Fruit fly (Drosophila melanogaster) whole organism, embryonic: ENCODE measurements around the gene Tssk.

Experiments
- Dad ChIP-seq: fragments of 200-800 bp; sonication (Bioruptor generic); optimal IDR thresholded peaks from 3 replicates; lab custom pipeline; 2016; ENCODE audit warnings: missing biosample characterization, missing genetic modification characterization
- chinmo ChIP-seq: fragments of 200-800 bp; sonication (Bioruptor generic); IDR thresholded peaks from 4 replicates; pipeline ENCODE4 v1.3.6; 2022; ENCODE audit warnings: missing biosample characterization, missing genetic modification characterization; ENCODE audit not compliant: partially characterized antibody

DNA sequence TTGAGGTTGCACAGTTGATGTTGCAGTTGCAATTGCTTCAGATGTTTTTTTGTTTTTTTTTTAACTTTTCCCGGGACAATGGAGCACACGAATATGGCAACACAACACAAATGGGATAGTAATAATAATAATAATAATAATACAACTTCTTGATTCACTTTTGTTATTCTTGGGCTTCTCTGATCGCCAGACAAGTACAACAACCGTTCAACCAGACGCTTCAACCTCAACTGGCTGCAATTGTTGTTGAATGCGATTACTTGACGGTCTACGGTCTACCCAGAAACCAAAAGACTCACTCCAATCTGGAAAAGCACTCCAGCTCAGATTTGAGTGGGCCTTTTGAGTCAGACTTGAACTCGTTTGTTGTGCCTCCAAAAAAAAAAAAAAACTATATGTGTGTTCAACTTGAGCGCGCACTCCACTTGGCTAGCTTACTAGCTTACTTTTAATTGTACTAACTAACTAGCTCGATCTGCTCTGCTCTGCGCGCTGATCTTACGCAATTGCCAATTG, 42.8 kb downstream of the Tssk start, which contains the start of gene CG14301:
- no peak for TF ChIP-seq Dad (GFP tag; lab: Kevin White, UChicago)
- TF ChIP-seq chinmo: no peak
